Worm (Caenorhabditis elegans) whole organism, young adult: Measurements from ENCODE around the gene epg-9.

ENCODE experiments used
- B0035.1 ChIP-seq: sonication (generic microtip); optimal IDR thresholded peaks from 2 replicates; lab custom pipeline; 2016; ENCODE audit warnings: missing genetic modification characterization, mild to moderate bottlenecking, missing compliant biosample characterization, missing genotype, missing genetic modification reagents
- C06A6.2 ChIP-seq: fragments of 200-800 bp; sonication (Bioruptor generic); conservative IDR thresholded peaks from 2 replicates; pipeline ENCODE4 v1.3.6; 2022; ENCODE audit warnings: missing genetic modification characterization, missing compliant biosample characterization
- F23B12.7 ChIP-seq: sonication (generic microtip); optimal IDR thresholded peaks from 2 replicates; lab custom pipeline; 2017; ENCODE audit warnings: missing genetic modification characterization, mild to moderate bottlenecking, missing compliant biosample characterization, antibody characterized with exemption, moderate library complexity; ENCODE audit not compliant: insufficient read depth
- F33H1.4 ChIP-seq: fragments of 200-800 bp; sonication (Bioruptor generic); IDR thresholded peaks from 2 replicates; pipeline ENCODE4 v1.3.6; 2022; ENCODE audit warnings: missing genetic modification reagents, missing genetic modification characterization, missing compliant biosample characterization
- F52B5.7 ChIP-seq: sonication (generic microtip); optimal IDR thresholded peaks from 2 replicates; lab custom pipeline; 2016; ENCODE audit warnings: mild to moderate bottlenecking, missing genetic modification characterization, missing compliant biosample characterization
- F55B11.4 ChIP-seq: sonication (generic microtip); optimal IDR thresholded peaks from 2 replicates; lab custom pipeline; 2016; ENCODE audit warnings: missing compliant biosample characterization, missing genetic modification characterization, borderline replicate concordance; ENCODE audit not compliant: insufficient read depth
- F57C9.4 ChIP-seq: sonication (generic microtip); optimal IDR thresholded peaks from 2 replicates; lab custom pipeline; 2017; ENCODE audit warnings: mild to moderate bottlenecking, missing genetic modification characterization, missing compliant biosample characterization
- T26A5.8 ChIP-seq: sonication (generic microtip); optimal IDR thresholded peaks from 2 replicates; lab custom pipeline; 2016; ENCODE audit warnings: missing genetic modification characterization, missing compliant biosample characterization
- Y53G8AR.9 ChIP-seq: fragments of 200-800 bp; sonication (Bioruptor generic); conservative IDR thresholded peaks from 2 replicates; pipeline ENCODE4 v1.3.6; 2022; ENCODE audit warnings: missing genetic modification reagents, missing genetic modification characterization, missing compliant biosample characterization
- Y56A3A.18 ChIP-seq: fragments of 200-800 bp; sonication (Bioruptor generic); IDR thresholded peaks from 2 replicates; pipeline ENCODE4 v1.3.6; 2022; ENCODE audit warnings: missing genetic modification reagents, missing genetic modification characterization, missing compliant biosample characterization
- ama-1 ChIP-seq, 3 experiments: fragments of 150-350 bp in 1 of 3; sonication (generic microtip) in 2 of 3; optimal IDR thresholded peaks; 2 replicates each; lab custom pipeline; 2014 to 2018; ENCODE audit warnings: missing biosample characterization in 2 of 3, missing genetic modification characterization in 2 of 3, missing genetic modification reagents in 2 of 3
- atf-7 ChIP-seq: sonication (generic microtip); optimal IDR thresholded peaks from 2 replicates; lab custom pipeline; 2017; ENCODE audit warnings: mild to moderate bottlenecking, missing genetic modification characterization, missing compliant biosample characterization
- bed-1 ChIP-seq: fragments of 200-800 bp; sonication (Bioruptor generic); IDR thresholded peaks from 2 replicates; pipeline ENCODE4 v1.3.6; 2022; ENCODE audit warnings: missing genetic modification reagents, missing genetic modification characterization, missing compliant biosample characterization
- ccch-3 ChIP-seq: fragments of 200-800 bp; sonication (Bioruptor generic); optimal IDR thresholded peaks from 2 replicates; lab custom pipeline; 2018; ENCODE audit warnings: mild to moderate bottlenecking, missing genetic modification characterization, missing compliant biosample characterization
- dox-1 ChIP-seq: fragments of 200-800 bp; sonication (Bioruptor generic); IDR thresholded peaks from 2 replicates; pipeline ENCODE4 v1.3.6; 2022; ENCODE audit warnings: missing genetic modification reagents, missing genetic modification characterization, missing compliant biosample characterization
- dpl-1 ChIP-seq: fragments of 150-350 bp; optimal IDR thresholded peaks from 2 replicates; lab custom pipeline; 2014; ENCODE audit warnings: missing biosample characterization, missing genetic modification reagents, missing genetic modification characterization
- efl-1 ChIP-seq: fragments of 150-350 bp; optimal IDR thresholded peaks from 2 replicates; lab custom pipeline; 2014; ENCODE audit warnings: missing biosample characterization, missing genetic modification reagents, missing genetic modification characterization
- egrh-3 ChIP-seq: fragments of 200-800 bp; sonication (Bioruptor generic); IDR thresholded peaks from 2 replicates; pipeline ENCODE4 v1.3.6; 2022; ENCODE audit warnings: missing genetic modification reagents, missing genetic modification characterization, missing compliant biosample characterization
- lag-1 ChIP-seq: fragments of 200-800 bp; sonication (Bioruptor generic); IDR thresholded peaks from 2 replicates; pipeline ENCODE4 v1.3.6; 2022; ENCODE audit warnings: missing genetic modification reagents, missing genetic modification characterization, missing compliant biosample characterization
- lin-35 ChIP-seq, 3 experiments: fragments of 150-350 bp in 2 of 3; sonication (generic microtip) in 1 of 3; optimal IDR thresholded peaks; 2 replicates each; lab custom pipeline; 2014 to 2018; ENCODE audit warnings: missing biosample characterization in 3 of 3, missing genetic modification characterization in 3 of 3, missing genetic modification reagents in 3 of 3
- madf-6 ChIP-seq: fragments of 200-800 bp; sonication (Bioruptor generic); IDR thresholded peaks from 2 replicates; pipeline ENCODE4 v1.3.6; 2022; ENCODE audit warnings: missing genetic modification reagents, missing genetic modification characterization, missing compliant biosample characterization
- mel-28 ChIP-seq: sonication (generic microtip); optimal IDR thresholded peaks from 2 replicates; lab custom pipeline; 2016; ENCODE audit warnings: borderline replicate concordance, mild to moderate bottlenecking, missing genetic modification characterization, missing compliant biosample characterization
- mxl-1 ChIP-seq: sonication (generic microtip); optimal IDR thresholded peaks from 2 replicates; lab custom pipeline; 2016; ENCODE audit warnings: missing genetic modification characterization, missing compliant biosample characterization
- nfya-1 ChIP-seq: sonication (generic microtip); optimal IDR thresholded peaks from 2 replicates; lab custom pipeline; 2017; ENCODE audit warnings: antibody characterized with exemption, missing compliant biosample characterization, missing genetic modification characterization, borderline replicate concordance; ENCODE audit not compliant: insufficient read depth
- nhr-120 ChIP-seq: fragments of 200-800 bp; sonication (Bioruptor generic); IDR thresholded peaks from 2 replicates; pipeline ENCODE4 v1.3.6; 2022; ENCODE audit warnings: missing genetic modification characterization, missing compliant biosample characterization
- rcor-1 ChIP-seq: fragments of 200-800 bp; sonication (Bioruptor generic); IDR thresholded peaks from 2 replicates; pipeline ENCODE4 v1.3.6; 2022; ENCODE audit warnings: missing genetic modification reagents, missing genetic modification characterization, missing compliant biosample characterization
- rpc-1 ChIP-seq, 2 experiments: fragments of 150-350 bp in 1 of 2; sonication (generic microtip) in 1 of 2; optimal IDR thresholded peaks; 2 replicates each; lab custom pipeline; 2014 to 2018; ENCODE audit warnings: missing biosample characterization in 1 of 2, missing genetic modification characterization in 1 of 2, missing genetic modification reagents in 1 of 2, missing genotype in 1 of 2
- snpc-1.1 ChIP-seq: sonication (generic microtip); optimal IDR thresholded peaks from 2 replicates; lab custom pipeline; 2017; ENCODE audit warnings: missing genetic modification characterization, mild to moderate bottlenecking, missing compliant biosample characterization, antibody characterized with exemption, moderate library complexity, missing genotype, missing genetic modification reagents; ENCODE audit not compliant: insufficient read depth
- snpc-4 ChIP-seq, 5 experiments: fragments of 150-350 bp in 1 of 5; sonication (generic microtip) in 4 of 5; optimal IDR thresholded peaks; 2 replicates each; lab custom pipeline; 2014 to 2018; ENCODE audit warnings: missing genetic modification characterization in 5 of 5, missing biosample characterization in 3 of 5, antibody characterized with exemption in 2 of 5, mild to moderate bottlenecking in 2 of 5, missing compliant biosample characterization in 2 of 5, missing genotype in 2 of 5, moderate library complexity in 2 of 5, missing genetic modification reagents in 1 of 5
- zim-3 ChIP-seq: sonication (generic microtip); optimal IDR thresholded peaks from 2 replicates; lab custom pipeline; 2017; ENCODE audit warnings: mild to moderate bottlenecking, missing genetic modification characterization, moderate library complexity, missing compliant biosample characterization
- ztf-18 ChIP-seq: sonication (generic microtip); optimal IDR thresholded peaks from 2 replicates; lab custom pipeline; 2016; ENCODE audit warnings: missing genotype, mild to moderate bottlenecking, missing genetic modification characterization, missing compliant biosample characterization
- ztf-28 ChIP-seq: fragments of 200-800 bp; sonication (Bioruptor generic); IDR thresholded peaks from 2 replicates; pipeline ENCODE4 v1.3.6; 2022; ENCODE audit warnings: missing genetic modification reagents, missing genetic modification characterization, missing compliant biosample characterization

epg-9 gene

ce11 chrIV:2600841-2601240 is at the start of gene epg-9:
TSS of gene epg-9 (plus strand) at chrIV:2601141.
- no peak for TF ChIP-seq nfya-1 (tag; lab: Kevin White, UChicago)
- TF ChIP-seq atf-7 (tag; lab: Kevin White, UChicago) = no peak
- no peak for TF ChIP-seq Y53G8AR.9 (GFP tag; lab: Robert Waterston, UW)
- no peak for TF ChIP-seq lag-1 (GFP tag; lab: Robert Waterston, UW)
- TF ChIP-seq F55B11.4 (tag; lab: Kevin White, UChicago) = no peak
- no peak for TF ChIP-seq bed-1 (GFP tag; lab: Robert Waterston, UW)
- no peak for TF ChIP-seq nhr-120 (GFP tag; lab: Robert Waterston, UW)
- TF ChIP-seq F57C9.4 (tag; lab: Kevin White, UChicago) = no peak
- no peak for TF ChIP-seq mel-28
- no peak for TF ChIP-seq efl-1 (GFP tag; lab: Kevin White, UChicago)
- no peak for TF ChIP-seq lin-35 (GFP tag; optimal IDR thresholded peaks at IDR 0.05; lab: Kevin White, UChicago)
- no peak for TF ChIP-seq ztf-18 (tag; lab: Kevin White, UChicago)
- TF ChIP-seq B0035.1 (tag; lab: Kevin White, UChicago) = no peak
- TF ChIP-seq rcor-1 = no peak
- TF ChIP-seq dox-1 (GFP tag; lab: Robert Waterston, UW) = no peak
- no peak for TF ChIP-seq snpc-1.1 (tag; lab: Kevin White, UChicago)
- TF ChIP-seq F33H1.4 = no peak

- TF ChIP-seq Y56A3A.18 (GFP tag; lab: Robert Waterston, UW) (no peak), ama-1 (optimal IDR thresholded peaks at IDR 0.05; lab: Kevin White, UChicago) (no peak), ama-1 (GFP tag; optimal IDR thresholded peaks at IDR 0.05; lab: Kevin White, UChicago) (no peak), snpc-4 (GFP tag; optimal IDR thresholded peaks at IDR 0.05; lab: Kevin White, UChicago) (no peak), snpc-4 (tag; optimal IDR thresholded peaks at IDR 0.05; lab: Kevin White, UChicago) (no peak), mxl-1 (no peak), F52B5.7 (tag; lab: Kevin White, UChicago) (no peak), ztf-28 (GFP tag; lab: Robert Waterston, UW) (no peak), C06A6.2 (GFP tag; lab: Robert Waterston, UW) (no peak), dpl-1 (GFP tag; lab: Kevin White, UChicago) (no peak), F55B11.4 (tag; lab: Kevin White, UChicago) (no peak), T26A5.8 (tag; lab: Kevin White, UChicago) (no peak), F23B12.7 (tag; lab: Kevin White, UChicago) (no peak), zim-3 (tag; lab: Kevin White, UChicago) (no peak), rpc-1 (optimal IDR thresholded peaks at IDR 0.05; lab: Kevin White, UChicago) (no peak), rpc-1 (tag; optimal IDR thresholded peaks at IDR 0.05; lab: Kevin White, UChicago) (no peak), nfya-1 (tag; lab: Kevin White, UChicago) (no peak), madf-6 (GFP tag; lab: Robert Waterston, UW) (no peak)
Observed at ce11 chrIV:2551418-2551817, 49.5 kb upstream of the epg-9 start, which contains the start of gene Y69A2AR.23. TSS of gene Y69A2AR.23 (minus strand) at chrIV:2551684.

- TF ChIP-seq egrh-3 (GFP tag; lab: Robert Waterston, UW) (peak; percentile 59; the same call in 1 of the 2 replicates), ccch-3 (GFP tag; lab: Kevin White, UChicago) (no peak), dpl-1 (GFP tag; lab: Kevin White, UChicago) (no peak)
Observed at ce11 chrIV:2551838-2552237, 49.1 kb upstream of the epg-9 start.
